Fruit fly (Drosophila melanogaster): ENCODE data around the gene p23.
A peak's percentile ranks its signal among the peaks of the same experiment; 100 is the strongest.

p23 gene

dm6 chr3R:9725121-9725956 is 47.6 kb downstream of the p23 start, which contains the start of gene hyd:
Gene hyd, minus strand, starts transcription at chr3R:9725615.
- TF ChIP-seq fru (GFP tag; optimal IDR thresholded peaks at IDR 0.05) (no peak), Sp1 (GFP tag; optimal IDR thresholded peaks at IDR 0.05) (no peak), N (GFP tag; optimal IDR thresholded peaks at IDR 0.05) (peak; percentile 78), sage (GFP tag; optimal IDR thresholded peaks at IDR 0.05) (no peak), foxo (GFP tag; optimal IDR thresholded peaks at IDR 0.05) (no peak)

Data from whole organism, wandering third instar larva.